Fruit fly (Drosophila melanogaster): Measurements from ENCODE around the gene rdgC.

DNA sequence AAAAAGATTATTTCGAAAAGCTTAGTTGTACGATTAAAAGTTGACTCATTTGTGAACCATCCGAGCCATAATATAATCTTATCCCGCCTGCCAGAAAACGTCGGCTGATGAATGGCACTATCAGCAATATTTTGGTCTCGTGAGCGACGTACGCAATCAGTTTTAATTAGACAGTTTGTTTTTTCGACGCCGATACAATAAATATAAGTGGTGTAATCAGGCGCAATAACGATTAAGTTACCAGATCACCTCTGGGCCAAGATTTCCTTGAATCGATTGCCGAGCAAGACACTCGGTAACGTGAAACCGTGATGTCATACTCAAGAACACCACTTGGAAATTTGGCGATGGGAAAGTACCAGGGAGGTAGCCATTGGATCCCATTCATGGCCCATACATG lies 38.8 kb upstream of the rdgC start:
- no peak for TF ChIP-seq Tbp (GFP tag; optimal IDR thresholded peaks at IDR 0.05)
- no peak for TF ChIP-seq CG6272 (GFP tag; IDR thresholded peaks at IDR 0.05)

All from whole organism, embryonic.